Worm (Caenorhabditis elegans): ENCODE data around the gene F53C3.6.

DNA sequence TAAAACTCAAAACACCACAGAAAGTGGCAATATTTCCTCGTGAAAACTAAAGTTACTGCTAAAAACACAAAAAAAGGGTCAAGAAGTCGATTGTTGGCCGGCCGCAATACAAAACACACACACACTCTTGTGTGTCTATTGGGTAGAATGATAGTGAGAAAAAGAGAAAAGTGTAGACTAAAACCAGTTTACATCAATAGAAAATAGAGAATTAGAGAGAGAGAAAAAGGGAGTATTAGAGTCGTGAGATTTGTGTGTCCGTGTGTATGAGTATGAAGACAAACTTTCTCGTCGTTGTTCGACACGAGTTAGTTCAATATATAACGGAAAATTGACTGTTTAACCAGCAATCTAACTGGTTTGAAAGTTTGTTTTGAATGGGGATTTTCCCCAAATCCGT lies 31.5 kb downstream of the F53C3.6 start:
- no peak for TF ChIP-seq jun-1 (tag; optimal IDR thresholded peaks at IDR 0.05)
- TF ChIP-seq nhr-11 (tag; optimal IDR thresholded peaks at IDR 0.05) = no peak
- TF ChIP-seq fkh-10 (GFP tag; optimal IDR thresholded peaks at IDR 0.05) = no peak
- no peak for TF ChIP-seq hmg-11 (tag; optimal IDR thresholded peaks at IDR 0.05)
- TF ChIP-seq aly-2 (tag; optimal IDR thresholded peaks at IDR 0.05) = no peak
- TF ChIP-seq ceh-28 (tag; optimal IDR thresholded peaks at IDR 0.05) = no peak
- no peak for TF ChIP-seq pqm-1 (tag; optimal IDR thresholded peaks at IDR 0.05)

Measured in whole organism, L3 larva.